Fruit fly (Drosophila melanogaster) whole organism, wandering third instar larva: ENCODE results near the gene Lk6.

ENCODE experiments used
- Abd-B ChIP-seq: fragments of >200 bp; optimal IDR thresholded peaks from 2 replicates; lab custom pipeline; 2017; ENCODE audit warnings: missing biosample characterization, missing genetic modification characterization
- CG32264 ChIP-seq: fragments of 200-800 bp; sonication (Bioruptor generic); optimal IDR thresholded peaks from 2 replicates; lab custom pipeline; 2016; ENCODE audit warnings: missing biosample characterization, missing genetic modification characterization
- CG9705 ChIP-seq: fragments of 200-800 bp; sonication (Bioruptor generic); optimal IDR thresholded peaks from 2 replicates; lab custom pipeline; 2018; ENCODE audit warnings: missing biosample characterization, mild to moderate bottlenecking, missing genetic modification characterization
- CrebA ChIP-seq: fragments of 200-800 bp; sonication (Bioruptor generic); optimal IDR thresholded peaks from 2 replicates; lab custom pipeline; 2016; ENCODE audit warnings: missing biosample characterization, mild to moderate bottlenecking, missing genetic modification characterization, borderline replicate concordance
- Dfd ChIP-seq: fragments of >200 bp; optimal IDR thresholded peaks from 2 replicates; lab custom pipeline; 2017; ENCODE audit warnings: missing biosample characterization, missing genetic modification characterization
- Dif ChIP-seq: fragments of 200-275, 200-300 bp; sonication (Bioruptor generic); optimal IDR thresholded peaks from 2 replicates; lab custom pipeline; 2018; ENCODE audit warnings: missing biosample characterization, missing genetic modification characterization; ENCODE audit not compliant: partially characterized antibody
- GATAd ChIP-seq: sonication (Bioruptor generic); optimal IDR thresholded peaks from 2 replicates; lab custom pipeline; 2016; ENCODE audit warnings: missing biosample characterization, missing genetic modification characterization
- HLH106 ChIP-seq: fragments of 200-800 bp; optimal IDR thresholded peaks from 3 replicates; lab custom pipeline; 2019; ENCODE audit warnings: missing biosample characterization, mild to moderate bottlenecking, missing genetic modification characterization, moderate library complexity
- Hnf4 ChIP-seq: fragments of 200-800 bp; sonication (Bioruptor generic); optimal IDR thresholded peaks from 2 replicates; lab custom pipeline; 2016; ENCODE audit warnings: missing biosample characterization, mild to moderate bottlenecking, missing genetic modification characterization
- Hr78 ChIP-seq: fragments of >200 bp; optimal IDR thresholded peaks from 2 replicates; lab custom pipeline; 2017; ENCODE audit warnings: missing biosample characterization, missing genetic modification characterization
- Hr83 ChIP-seq: fragments of 200-300 bp; sonication (Bioruptor generic); optimal IDR thresholded peaks from 2 replicates; lab custom pipeline; 2016; ENCODE audit warnings: missing biosample characterization, mild to moderate bottlenecking, missing genetic modification characterization, moderate library complexity; ENCODE audit not compliant: poor library complexity, severe bottlenecking
- Jra ChIP-seq: sonication (Bioruptor generic); optimal IDR thresholded peaks from 2 replicates; lab custom pipeline; 2016; ENCODE audit warnings: missing biosample characterization, missing genetic modification characterization
- Mio ChIP-seq: sonication (Bioruptor generic); optimal IDR thresholded peaks from 2 replicates; lab custom pipeline; 2016; ENCODE audit warnings: missing biosample characterization, missing genetic modification characterization
- Myc ChIP-seq: fragments of >200 bp; optimal IDR thresholded peaks from 2 replicates; lab custom pipeline; 2017
- N ChIP-seq: fragments of >200 bp; optimal IDR thresholded peaks from 2 replicates; lab custom pipeline; 2018; ENCODE audit warnings: missing biosample characterization, missing external identifiers, missing genetic modification characterization
- OdsH ChIP-seq: fragments of 200-800 bp; sonication (Bioruptor generic); optimal IDR thresholded peaks from 2 replicates; lab custom pipeline; 2016; ENCODE audit warnings: missing biosample characterization, mild to moderate bottlenecking, missing genetic modification characterization
- Rel ChIP-seq, 2 experiments: fragments of 200-800 bp; sonication (Bioruptor generic) in 1 of 2; optimal IDR thresholded peaks; 2 replicates in 1 of 2; 3 replicates in 1 of 2; lab custom pipeline; 2016 to 2019; ENCODE audit warnings: mild to moderate bottlenecking in 2 of 2, missing biosample characterization in 2 of 2, missing genetic modification characterization in 2 of 2, moderate library complexity in 1 of 2
- Sp1 ChIP-seq: fragments of 200-800 bp; sonication (Bioruptor generic); optimal IDR thresholded peaks from 3 replicates; lab custom pipeline; 2019; ENCODE audit warnings: missing biosample characterization, mild to moderate bottlenecking, missing genetic modification characterization, moderate library complexity
- Vsx2 ChIP-seq: fragments of 200-300, 225-300 bp; sonication (Bioruptor generic); optimal IDR thresholded peaks from 2 replicates; lab custom pipeline; 2018; ENCODE audit warnings: missing biosample characterization, missing genetic modification characterization; ENCODE audit not compliant: partially characterized antibody
- br ChIP-seq: fragments of 200-800 bp; sonication (Bioruptor generic); optimal IDR thresholded peaks from 2 replicates; lab custom pipeline; 2016; ENCODE audit warnings: missing biosample characterization, missing genetic modification characterization
- brk ChIP-seq: fragments of 200-800 bp; sonication (Bioruptor generic); optimal IDR thresholded peaks from 2 replicates; lab custom pipeline; 2016; ENCODE audit warnings: missing biosample characterization, mild to moderate bottlenecking, missing genetic modification characterization
- dl ChIP-seq, 2 experiments: fragments of 175-275, 200-275 bp in 1 of 2; fragments of 200-275 bp in 1 of 2; sonication (Bioruptor generic); optimal IDR thresholded peaks; lab custom pipeline; 2018; ENCODE audit warnings: mild to moderate bottlenecking in 2 of 2, missing biosample characterization in 2 of 2, missing genetic modification characterization in 2 of 2, moderate library complexity in 2 of 2; ENCODE audit not compliant: partially characterized antibody in 2 of 2, insufficient read depth in 1 of 2
- dmrt93B ChIP-seq: fragments of 200-800 bp; sonication (Bioruptor generic); optimal IDR thresholded peaks from 2 replicates; lab custom pipeline; 2018; ENCODE audit warnings: missing biosample characterization, mild to moderate bottlenecking, missing genetic modification characterization
- dsf ChIP-seq: sonication (Bioruptor generic); optimal IDR thresholded peaks from 2 replicates; lab custom pipeline; 2016; ENCODE audit warnings: missing biosample characterization, missing genetic modification characterization, borderline replicate concordance
- ey ChIP-seq: fragments of 200-800 bp; sonication (Bioruptor generic); optimal IDR thresholded peaks from 2 replicates; lab custom pipeline; 2016; ENCODE audit warnings: missing biosample characterization, missing genetic modification characterization
- foxo ChIP-seq, 2 experiments: fragments of 200-800 bp; sonication (Bioruptor generic); optimal IDR thresholded peaks; 2 replicates in 1 of 2; 3 replicates in 1 of 2; lab custom pipeline; 2016 to 2017; ENCODE audit warnings: missing biosample characterization in 2 of 2, missing genetic modification characterization in 2 of 2
- fru ChIP-seq: fragments of 200-800 bp; sonication (Bioruptor generic); optimal IDR thresholded peaks from 3 replicates; lab custom pipeline; 2016; ENCODE audit warnings: missing biosample characterization, mild to moderate bottlenecking, missing genetic modification characterization
- h ChIP-seq: fragments of 200-800 bp; sonication (Bioruptor generic); optimal IDR thresholded peaks from 3 replicates; lab custom pipeline; 2016; ENCODE audit warnings: missing biosample characterization, mild to moderate bottlenecking, missing genetic modification characterization
- jim ChIP-seq: fragments of 175-275, 200-325 bp; sonication (Bioruptor generic); optimal IDR thresholded peaks from 2 replicates; lab custom pipeline; 2016; ENCODE audit warnings: missing biosample characterization, mild to moderate bottlenecking, missing genetic modification characterization
- lola ChIP-seq: fragments of >200 bp; optimal IDR thresholded peaks from 2 replicates; lab custom pipeline; 2017; ENCODE audit warnings: missing biosample characterization, missing genetic modification characterization
- pan ChIP-seq: fragments of >200 bp; optimal IDR thresholded peaks from 2 replicates; lab custom pipeline; 2017
- psq ChIP-seq: fragments of 200-800 bp; sonication (Bioruptor generic); optimal IDR thresholded peaks from 3 replicates; lab custom pipeline; 2017; ENCODE audit warnings: missing biosample characterization, mild to moderate bottlenecking, missing genetic modification characterization, moderate library complexity
- rgr ChIP-seq: fragments of 200-800 bp; sonication (Bioruptor generic); optimal IDR thresholded peaks from 3 replicates; lab custom pipeline; 2016; ENCODE audit warnings: missing biosample characterization, mild to moderate bottlenecking, missing genetic modification characterization
- sage ChIP-seq: fragments of 200-800 bp; sonication (Bioruptor generic); optimal IDR thresholded peaks from 2 replicates; lab custom pipeline; 2016; ENCODE audit warnings: missing biosample characterization, mild to moderate bottlenecking, missing genetic modification characterization
- sv ChIP-seq: fragments of 200-800 bp; sonication (Bioruptor generic); optimal IDR thresholded peaks from 3 replicates; lab custom pipeline; 2016; ENCODE audit warnings: missing biosample characterization, missing genetic modification characterization
- tai ChIP-seq: sonication (Bioruptor generic); optimal IDR thresholded peaks from 2 replicates; lab custom pipeline; 2016; ENCODE audit warnings: missing biosample characterization, missing genetic modification characterization
- usp ChIP-seq: fragments of >200 bp; optimal IDR thresholded peaks from 2 replicates; lab custom pipeline; 2017; ENCODE audit warnings: missing biosample characterization, missing genetic modification characterization
- woc ChIP-seq: sonication (Bioruptor generic); optimal IDR thresholded peaks from 2 replicates; lab custom pipeline; 2016; ENCODE audit warnings: missing biosample characterization, mild to moderate bottlenecking, missing genetic modification characterization

Gene Lk6

dm6 chr3R:11779357-11780018, 15.2 kb upstream of the Lk6 start:
- TF ChIP-seq Jra (GFP tag; lab: Kevin White, UChicago) (peak; percentile 61), tai (GFP tag; lab: Kevin White, UChicago) (peak; percentile 50), h (GFP tag; lab: Kevin White, UChicago) (peak; percentile 92), foxo (GFP tag; optimal IDR thresholded peaks at IDR 0.05; lab: Kevin White, UChicago) (peak in 1 of 2 experiments; percentile 87), sv (GFP tag; lab: Kevin White, UChicago) (peak; percentile 68), OdsH (GFP tag; lab: Kevin White, UChicago) (peak; percentile 90), Dif (GFP tag; lab: Kevin White, UChicago) (peak; percentile 80), Abd-B (GFP tag; lab: Kevin White, UChicago) (no peak), Hr78 (GFP tag; lab: Kevin White, UChicago) (no peak), Sp1 (peak; percentile 92), Hr83 (GFP tag; lab: Kevin White, UChicago) (peak; percentile 49), usp (GFP tag; lab: Kevin White, UChicago) (no peak), Dfd (no peak), Rel (GFP tag; optimal IDR thresholded peaks at IDR 0.05; lab: Kevin White, UChicago) (no peak), Rel (tag; optimal IDR thresholded peaks at IDR 0.05; lab: Kevin White, UChicago) (peak; percentile 7), GATAd (GFP tag; lab: Kevin White, UChicago) (no peak), dl (GFP tag; optimal IDR thresholded peaks at IDR 0.05; lab: Kevin White, UChicago; ENCODE audit: insufficient read depth in 1 of 2, partially characterized antibody in 2 of 2) (peak; percentile 79 to 84), brk (GFP tag; lab: Kevin White, UChicago) (peak; percentile 69), CrebA (peak; percentile 17), CG9705 (GFP tag; lab: Kevin White, UChicago) (peak; percentile 46), jim (GFP tag; lab: Kevin White, UChicago) (peak; percentile 0), pan (lab: Kevin White, UChicago) (no peak), N (GFP tag; lab: Kevin White, UChicago) (no peak), dsf (GFP tag; lab: Kevin White, UChicago) (no peak), CG32264 (GFP tag; lab: Kevin White, UChicago) (peak; percentile 51), sage (GFP tag; lab: Kevin White, UChicago) (peak; percentile 82), HLH106 (tag; lab: Kevin White, UChicago) (peak; percentile 90), Myc (lab: Kevin White, UChicago) (no peak), Mio (GFP tag; lab: Kevin White, UChicago) (no peak), woc (peak; percentile 93), fru (peak; percentile 90), rgr (GFP tag; lab: Kevin White, UChicago) (peak; percentile 86), dmrt93B (peak; percentile 81), br (peak; percentile 82), Hnf4 (GFP tag; lab: Kevin White, UChicago) (peak; percentile 75), psq (GFP tag; lab: Kevin White, UChicago) (peak; percentile 68), Vsx2 (GFP tag; lab: Kevin White, UChicago) (peak; percentile 57), ey (GFP tag; lab: Kevin White, UChicago) (peak; percentile 89), lola (GFP tag; lab: Kevin White, UChicago) (no peak)

dm6 chr3R:11778879-11779278, 14.6 kb upstream of the Lk6 start:
- TF ChIP-seq Vsx2 (GFP tag; lab: Kevin White, UChicago): peak; percentile 68
- no peak for TF ChIP-seq pan (lab: Kevin White, UChicago)
- TF ChIP-seq HLH106 (tag; lab: Kevin White, UChicago): no peak
- TF ChIP-seq fru: no peak
- TF ChIP-seq Dif (GFP tag; lab: Kevin White, UChicago): peak; percentile 63
- TF ChIP-seq Hr83 (GFP tag; lab: Kevin White, UChicago): peak; percentile 63
- TF ChIP-seq, all 38 proteins: peak for 3
